Fruit fly (Drosophila melanogaster): Measurements from ENCODE around the gene oc.
A peak's percentile ranks its signal among the peaks of the same experiment; 100 is the strongest.

The oc gene

dm6 chrX:8690003-8690402 is 39.5 kb upstream of the oc start, which contains the start of the genes Ppt1 and Ogg1 (continued):
- TF ChIP-seq wdn (GFP tag; IDR thresholded peaks at IDR 0.05) (no peak), CG7839 (tag; optimal IDR thresholded peaks at IDR 0.05) (peak; percentile 28), Ets97D (GFP tag; optimal IDR thresholded peaks at IDR 0.05) (peak; percentile 75), CG7963 (GFP tag; IDR thresholded peaks at IDR 0.05; ENCODE audit: partially characterized antibody) (no peak), CG13894 (tag; optimal IDR thresholded peaks at IDR 0.05) (peak; percentile 48), Ada2b (GFP tag; IDR thresholded peaks at IDR 0.05) (peak; percentile 46; the same call in 1 of the 2 replicates), Awh (GFP tag; IDR thresholded peaks at IDR 0.05) (no peak), CG11696 (GFP tag; IDR thresholded peaks at IDR 0.05) (no peak), amos (GFP tag; IDR thresholded peaks at IDR 0.05; ENCODE audit: partially characterized antibody) (peak; percentile 44; the same call in 1 of the 2 replicates), inv (GFP tag; IDR thresholded peaks at IDR 0.05; ENCODE audit: partially characterized antibody) (no peak), CG7357 (GFP tag; IDR thresholded peaks at IDR 0.05) (no peak), CG2116 (GFP tag; optimal IDR thresholded peaks at IDR 0.05) (peak; percentile 94), hkb (optimal IDR thresholded peaks at IDR 0.05) (no peak), hkb (GFP tag; IDR thresholded peaks at IDR 0.05) (peak; percentile 61; the same call in 1 of the 2 replicates), E2f2 (GFP tag; IDR thresholded peaks at IDR 0.05) (peak; percentile 41; the same call in 1 of the 2 replicates), CG10209 (GFP tag; optimal IDR thresholded peaks at IDR 0.05) (peak; percentile 32), CHES-1-like (GFP tag; optimal IDR thresholded peaks at IDR 0.05) (peak; percentile 64), CG16779 (GFP tag; IDR thresholded peaks at IDR 0.05) (no peak), sens (GFP tag) (peak; percentile 92), NFAT (GFP tag; IDR thresholded peaks at IDR 0.05) (no peak), scrt (GFP tag; optimal IDR thresholded peaks at IDR 0.05) (no peak), CG8765 (GFP tag; IDR thresholded peaks at IDR 0.05) (no peak), ATbp (GFP tag; optimal IDR thresholded peaks at IDR 0.05) (no peak), Atf-2 (GFP tag; optimal IDR thresholded peaks at IDR 0.05) (peak; percentile 53), CG12299 (tag; optimal IDR thresholded peaks at IDR 0.05) (peak; percentile 42), CG13624 (GFP tag; optimal IDR thresholded peaks at IDR 0.05) (peak; percentile 62), CG18011 (GFP tag; optimal IDR thresholded peaks at IDR 0.05) (peak; percentile 42), Hr3 (GFP tag; optimal IDR thresholded peaks at IDR 0.05) (peak; percentile 36), tin (GFP tag; optimal IDR thresholded peaks at IDR 0.05) (peak; percentile 56), Ets65A (GFP tag) (peak; percentile 93), Hand (GFP tag; optimal IDR thresholded peaks at IDR 0.05) (no peak), dpn (GFP tag; optimal IDR thresholded peaks at IDR 0.05) (peak; percentile 68 to 72), CG18619 (GFP tag; optimal IDR thresholded peaks at IDR 0.05) (no peak), mam (GFP tag; optimal IDR thresholded peaks at IDR 0.05) (peak; percentile 70), gsb (GFP tag; IDR thresholded peaks at IDR 0.05) (no peak), gro (GFP tag; optimal IDR thresholded peaks at IDR 0.05) (peak; percentile 48), CG11504 (tag; optimal IDR thresholded peaks at IDR 0.05) (no peak), Mes4 (GFP tag; optimal IDR thresholded peaks at IDR 0.05) (peak; percentile 17), zf30C (GFP tag; optimal IDR thresholded peaks at IDR 0.05) (no peak), sc (optimal IDR thresholded peaks at IDR 0.05) (no peak), sc (GFP tag; optimal IDR thresholded peaks at IDR 0.05) (no peak), Sry-β (GFP tag; optimal IDR thresholded peaks at IDR 0.05) (no peak), CG9727 (GFP tag; optimal IDR thresholded peaks at IDR 0.05) (peak; percentile 34), CG32532 (GFP tag; IDR thresholded peaks at IDR 0.05) (peak; percentile 56), CG10959 (GFP tag; IDR thresholded peaks at IDR 0.05) (no peak), CG3847 (GFP tag; IDR thresholded peaks at IDR 0.05) (0 out of 2 replicates have a peak, but pooled peaks have one; percentile 41), emc (GFP tag; optimal IDR thresholded peaks at IDR 0.05) (no peak), NC2β (GFP tag; optimal IDR thresholded peaks at IDR 0.05) (peak; percentile 54), CG7271 (tag; optimal IDR thresholded peaks at IDR 0.05) (no peak), Gug (GFP tag; IDR thresholded peaks at IDR 0.05) (peak; percentile 43; the same call in 2 of the 4 replicates), wek (GFP tag; optimal IDR thresholded peaks at IDR 0.05) (peak; percentile 100), CG3407 (GFP tag; optimal IDR thresholded peaks at IDR 0.05) (no peak)
